Worm (Caenorhabditis elegans) whole organism, L1 larva: ENCODE measurements around the gene C09G9.3.

ENCODE experiments used
- blmp-1 ChIP-seq: fragments of 150-350 bp; optimal IDR thresholded peaks from 2 replicates; lab custom pipeline; 2014; ENCODE audit warnings: missing biosample characterization, missing genetic modification characterization
- ces-1 ChIP-seq: fragments of 150-350 bp; optimal IDR thresholded peaks from 2 replicates; lab custom pipeline; 2014; ENCODE audit warnings: missing biosample characterization, missing genetic modification reagents, missing genetic modification characterization
- isw-1 ChIP-seq: fragments of 200-800 bp; sonication (Bioruptor generic); IDR thresholded peaks from 2 replicates; pipeline ENCODE4 v1.3.6; 2022; ENCODE audit warnings: missing genetic modification characterization, missing compliant biosample characterization
- lin-13 ChIP-seq: fragments of 150-350 bp; optimal IDR thresholded peaks from 2 replicates; lab custom pipeline; 2014; ENCODE audit warnings: missing biosample characterization, missing genetic modification reagents, missing genetic modification characterization
- lin-39 ChIP-seq: fragments of 150-350 bp; optimal IDR thresholded peaks from 2 replicates; lab custom pipeline; 2014; ENCODE audit warnings: missing biosample characterization, missing genetic modification reagents, missing genetic modification characterization
- nhr-237 ChIP-seq: fragments of 150-350 bp; optimal IDR thresholded peaks from 2 replicates; lab custom pipeline; 2014; ENCODE audit warnings: missing biosample characterization, missing genetic modification characterization
- nhr-28 ChIP-seq: fragments of 150-350 bp; optimal IDR thresholded peaks from 2 replicates; lab custom pipeline; 2014; ENCODE audit warnings: missing biosample characterization, missing genetic modification characterization
- nhr-77 ChIP-seq: fragments of 150-350 bp; optimal IDR thresholded peaks from 2 replicates; lab custom pipeline; 2014; ENCODE audit warnings: missing biosample characterization, missing genetic modification characterization
- nhr-85 ChIP-seq: sonication (generic microtip); peaks from one replicate; lab custom pipeline; 2016; ENCODE audit warnings: missing genetic modification characterization, inconsistent platforms, missing compliant biosample characterization
- snpc-4 ChIP-seq: fragments of 150-350 bp; optimal IDR thresholded peaks from 2 replicates; lab custom pipeline; 2014; ENCODE audit warnings: missing biosample characterization, missing genetic modification characterization
- sox-4 ChIP-seq: sonication (generic microtip); optimal IDR thresholded peaks from 2 replicates; lab custom pipeline; 2016; ENCODE audit warnings: missing genetic modification characterization, missing compliant biosample characterization
- tbx-2 ChIP-seq: sonication (generic microtip); optimal IDR thresholded peaks from 2 replicates; lab custom pipeline; 2016; ENCODE audit warnings: missing genetic modification characterization, missing compliant biosample characterization
- unc-62 ChIP-seq: fragments of 150-350 bp; optimal IDR thresholded peaks from 2 replicates; lab custom pipeline; 2014; ENCODE audit warnings: missing biosample characterization, missing genetic modification reagents, missing genetic modification characterization
- ztf-11 ChIP-seq, 2 experiments: sonication (generic microtip); optimal IDR thresholded peaks; 2 replicates each; lab custom pipeline; 2016 to 2017; ENCODE audit warnings: missing genetic modification characterization in 2 of 2, missing biosample characterization in 1 of 2, missing compliant biosample characterization in 1 of 2

DNA sequence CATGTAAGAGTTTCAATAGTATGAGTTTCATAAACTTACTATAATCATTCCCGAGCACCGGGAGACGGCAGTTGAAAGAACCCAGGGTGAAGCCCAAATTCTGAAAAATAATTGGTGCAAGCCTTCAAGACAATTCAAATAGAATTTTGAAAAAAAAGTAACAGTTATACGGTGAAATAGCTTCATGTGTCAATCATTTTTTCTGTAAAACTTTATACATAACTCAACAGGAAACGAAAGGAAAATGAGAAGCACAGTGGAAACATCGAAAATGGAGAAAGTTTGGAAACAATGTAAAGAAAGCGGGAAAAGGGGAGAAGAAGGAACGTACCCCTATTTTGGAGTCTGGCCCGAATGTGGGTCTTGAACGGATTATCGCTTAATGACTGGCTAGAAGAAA, at the start of gene C09G9.3:
- TF ChIP-seq snpc-4 (tag; lab: Kevin White, UChicago) (no peak), blmp-1 (tag; lab: Kevin White, UChicago) (no peak), sox-4 (tag; lab: Kevin White, UChicago) (no peak), ces-1 (GFP tag; lab: Kevin White, UChicago) (no peak), ztf-11 (tag; optimal IDR thresholded peaks at IDR 0.05; lab: Kevin White, UChicago) (no peak), lin-39 (tag; lab: Kevin White, UChicago) (no peak), nhr-237 (tag; lab: Kevin White, UChicago) (no peak), tbx-2 (tag; lab: Kevin White, UChicago) (no peak), nhr-85 (tag; lab: Kevin White, UChicago) (no peak), nhr-28 (no peak), isw-1 (no peak), lin-13 (GFP tag; lab: Kevin White, UChicago) (no peak), unc-62 (GFP tag; lab: Kevin White, UChicago) (no peak), nhr-77 (tag; lab: Kevin White, UChicago) (no peak)
